Fruit fly (Drosophila melanogaster) whole organism, embryonic: Measurements from ENCODE around the gene CG6983.

Experiments
- CG4820 ChIP-seq: fragments of 200-800 bp; sonication (Bioruptor generic); optimal IDR thresholded peaks from 3 replicates; lab custom pipeline; 2016; ENCODE audit warnings: missing biosample characterization, missing genetic modification characterization
- CG6683 ChIP-seq: fragments of 200-800 bp; sonication (Bioruptor generic); optimal IDR thresholded peaks from 2 replicates; lab custom pipeline; 2017; ENCODE audit warnings: missing biosample characterization, mild to moderate bottlenecking, missing genetic modification characterization, missing genetic modification reagents
- cad ChIP-seq: fragments of >200 bp; optimal IDR thresholded peaks from 2 replicates; lab custom pipeline; 2017; ENCODE audit warnings: missing biosample characterization, missing genetic modification characterization
- ci ChIP-seq: fragments of 200-800 bp; sonication (Bioruptor generic); IDR thresholded peaks from 3 replicates; pipeline ENCODE4 v1.3.6; 2022; ENCODE audit warnings: missing biosample characterization, missing genetic modification characterization
- insv ChIP-seq, 2 experiments: fragments of 200-800 bp; sonication (Bioruptor generic); optimal IDR thresholded peaks; 3 replicates each; lab custom pipeline; 2016 to 2018; ENCODE audit warnings: missing biosample characterization in 2 of 2, missing genetic modification characterization in 2 of 2
- unpg ChIP-seq: fragments of 200-800 bp; sonication (Bioruptor generic); optimal IDR thresholded peaks from 3 replicates; lab custom pipeline; 2018; ENCODE audit warnings: missing biosample characterization, mild to moderate bottlenecking, missing genetic modification characterization, moderate library complexity

DNA sequence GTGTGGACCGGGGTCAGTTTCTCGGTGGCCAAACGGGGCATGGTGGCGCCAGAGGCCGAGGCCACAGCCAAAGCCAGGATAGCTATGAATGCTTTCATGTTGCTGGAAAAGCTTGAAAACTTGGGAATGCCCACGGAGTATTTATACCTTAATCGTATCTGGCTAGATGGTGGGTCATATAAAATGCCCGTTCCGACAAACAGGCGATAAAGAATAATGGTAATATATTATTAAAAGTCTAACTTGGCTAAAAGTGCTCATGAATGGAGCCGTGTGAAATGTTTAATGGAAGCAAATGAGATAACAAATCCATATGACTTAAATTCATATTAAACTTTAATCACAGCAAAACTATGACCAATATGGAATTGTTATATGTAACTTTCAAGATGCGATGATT is 55.6 kb downstream of the CG6983 start, which contains the start of gene Jon66Cii:
- TF ChIP-seq CG4820 (GFP tag; lab: Kevin White, UChicago) (no peak), cad (GFP tag; lab: Kevin White, UChicago) (no peak), CG6683 (GFP tag; lab: Kevin White, UChicago) (no peak), insv (GFP tag; optimal IDR thresholded peaks at IDR 0.05; lab: Kevin White, UChicago) (no peak), unpg (GFP tag; lab: Kevin White, UChicago) (no peak), ci (GFP tag; lab: Robert Waterston, UW) (no peak)
